Worm (Caenorhabditis elegans) whole organism, mixed stage, embryonic: ENCODE measurements around the gene nas-8.

Experiments
- elt-1 ChIP-seq: sonication (generic microtip); optimal IDR thresholded peaks from 2 replicates; lab custom pipeline; 2017; ENCODE audit warnings: missing genetic modification characterization, mild to moderate bottlenecking, missing compliant biosample characterization, antibody characterized with exemption, moderate library complexity, borderline replicate concordance; ENCODE audit not compliant: insufficient read depth
- lsy-2 ChIP-seq: fragments of 150-350 bp; optimal IDR thresholded peaks from 2 replicates; lab custom pipeline; 2014; ENCODE audit warnings: missing biosample characterization, missing genetic modification characterization
- mep-1 ChIP-seq: fragments of 150-350 bp; optimal IDR thresholded peaks from 2 replicates; lab custom pipeline; 2017; ENCODE audit warnings: missing biosample characterization, missing genetic modification reagents, missing genetic modification characterization, inconsistent platforms
- nhr-76 ChIP-seq: sonication (generic microtip); optimal IDR thresholded peaks from 2 replicates; lab custom pipeline; 2017; ENCODE audit warnings: missing biosample characterization, missing genetic modification characterization
- tbx-8 ChIP-seq: fragments of 200-800 bp; sonication (Bioruptor generic); optimal IDR thresholded peaks from 2 replicates; lab custom pipeline; 2018; ENCODE audit warnings: mild to moderate bottlenecking, missing genetic modification characterization, moderate library complexity, missing compliant biosample characterization
- unc-62 ChIP-seq: fragments of 150-350 bp; optimal IDR thresholded peaks from 2 replicates; lab custom pipeline; 2014; ENCODE audit warnings: missing biosample characterization, missing genetic modification reagents, missing genetic modification characterization
- ztf-11 ChIP-seq: fragments of 150-350 bp; optimal IDR thresholded peaks from 2 replicates; lab custom pipeline; 2014; ENCODE audit warnings: missing biosample characterization, missing genetic modification characterization

- TF ChIP-seq ztf-11 = no peak
- TF ChIP-seq tbx-8 (GFP tag; lab: Kevin White, UChicago) = no peak
- TF ChIP-seq mep-1 (tag; lab: Kevin White, UChicago) = no peak
- TF ChIP-seq unc-62 (GFP tag; lab: Kevin White, UChicago) = no peak
- TF ChIP-seq lsy-2 (tag; lab: Kevin White, UChicago) = no peak
- TF ChIP-seq nhr-76 (tag; lab: Kevin White, UChicago) = no peak
- no peak for TF ChIP-seq elt-1 (tag; lab: Kevin White, UChicago)
These were observed 19.3 kb downstream of the nas-8 start, which contains the start of gene mutd-1 for ce11 chrIV:7133983-7134382.
